Fruit fly (Drosophila melanogaster) whole organism, pupa: Measurements from ENCODE around the gene CG34273.

Source experiments
- CG10348 ChIP-seq: fragments of 200-800 bp; sonication (Bioruptor generic); IDR thresholded peaks from 2 replicates; pipeline ENCODE4 v1.3.6; 2022; ENCODE audit warnings: missing biosample characterization, missing genetic modification characterization
- CG12605 ChIP-seq: fragments of 200-800 bp; sonication (Bioruptor generic); IDR thresholded peaks from 2 replicates; pipeline ENCODE4 v1.3.6; 2022; ENCODE audit warnings: missing biosample characterization, missing genetic modification characterization
- CG13204 ChIP-seq: fragments of 200-800 bp; sonication (Bioruptor generic); optimal IDR thresholded peaks from 2 replicates; lab custom pipeline; 2018; ENCODE audit warnings: missing biosample characterization, mild to moderate bottlenecking, missing genetic modification characterization, moderate library complexity
- CG14655 ChIP-seq: fragments of 200-800 bp; sonication (Bioruptor generic); optimal IDR thresholded peaks from 3 replicates; lab custom pipeline; 2017; ENCODE audit warnings: mild to moderate bottlenecking, missing biosample characterization, missing genetic modification reagents, missing genetic modification characterization
- CG15710 ChIP-seq: fragments of 200-800 bp; sonication (Bioruptor generic); optimal IDR thresholded peaks from 2 replicates; lab custom pipeline; 2018; ENCODE audit warnings: missing biosample characterization, mild to moderate bottlenecking, missing genetic modification characterization, moderate library complexity
- CG17806 ChIP-seq: fragments of 200-800 bp; sonication (Bioruptor generic); optimal IDR thresholded peaks from 2 replicates; lab custom pipeline; 2018; ENCODE audit warnings: missing biosample characterization, mild to moderate bottlenecking, missing genetic modification characterization, moderate library complexity
- CG32121 ChIP-seq: fragments of 200-800 bp; sonication (Bioruptor generic); IDR thresholded peaks from 2 replicates; pipeline ENCODE4 v1.3.6; 2022; ENCODE audit warnings: missing biosample characterization, missing genetic modification characterization
- CG34367 ChIP-seq: fragments of 200-800 bp; sonication (Bioruptor generic); optimal IDR thresholded peaks from 2 replicates; lab custom pipeline; 2018; ENCODE audit warnings: missing biosample characterization, mild to moderate bottlenecking, missing genetic modification characterization
- CG4496 ChIP-seq: fragments of 200-800 bp; sonication (Bioruptor generic); IDR thresholded peaks from 3 replicates; pipeline ENCODE4 v1.3.6; 2022; ENCODE audit warnings: missing biosample characterization, missing genetic modification characterization
- CG8159 ChIP-seq: fragments of 200-800 bp; sonication (Bioruptor generic); optimal IDR thresholded peaks from 3 replicates; lab custom pipeline; 2018; ENCODE audit warnings: missing biosample characterization, mild to moderate bottlenecking, missing genetic modification characterization, moderate library complexity
- CG8301 ChIP-seq: fragments of 200-800 bp; sonication (Bioruptor generic); optimal IDR thresholded peaks from 2 replicates; lab custom pipeline; 2018; ENCODE audit warnings: missing biosample characterization, mild to moderate bottlenecking, missing genetic modification characterization
- CG9948 ChIP-seq: fragments of 200-800 bp; sonication (Bioruptor generic); optimal IDR thresholded peaks from 2 replicates; lab custom pipeline; 2018; ENCODE audit warnings: missing biosample characterization, mild to moderate bottlenecking, missing genetic modification characterization, moderate library complexity
- D1 ChIP-seq: fragments of 200-800 bp; sonication (Bioruptor generic); optimal IDR thresholded peaks from 2 replicates; lab custom pipeline; 2018; ENCODE audit warnings: missing biosample characterization, mild to moderate bottlenecking, missing genetic modification characterization, moderate library complexity
- EcR ChIP-seq: fragments of 200-800 bp; sonication (Bioruptor generic); optimal IDR thresholded peaks from 3 replicates; lab custom pipeline; 2019; ENCODE audit warnings: missing biosample characterization, missing genetic modification characterization, mild to moderate bottlenecking, moderate library complexity, missing genetic modification reagents
- Ets98B ChIP-seq: fragments of 200-800 bp; sonication (Bioruptor generic); IDR thresholded peaks from 2 replicates; pipeline ENCODE4 v1.3.6; 2022; ENCODE audit warnings: missing biosample characterization, missing genetic modification characterization
- Pif1A ChIP-seq: fragments of 200-800 bp; sonication (Bioruptor generic); optimal IDR thresholded peaks from 3 replicates; lab custom pipeline; 2016; ENCODE audit warnings: missing biosample characterization, missing genetic modification characterization
- Pif1B ChIP-seq: fragments of 200-800 bp; sonication (Bioruptor generic); optimal IDR thresholded peaks from 3 replicates; lab custom pipeline; 2016; ENCODE audit warnings: missing biosample characterization, missing genetic modification characterization
- Snoo ChIP-seq: fragments of 200-800 bp; sonication (Bioruptor generic); optimal IDR thresholded peaks from 3 replicates; lab custom pipeline; 2017; ENCODE audit warnings: missing biosample characterization, mild to moderate bottlenecking, missing genetic modification characterization, inconsistent platforms
- fd96Ca ChIP-seq: fragments of 200-800 bp; sonication (Bioruptor generic); IDR thresholded peaks from 3 replicates; pipeline ENCODE4 v1.3.6; 2022; ENCODE audit warnings: missing biosample characterization, missing genetic modification characterization
- gl ChIP-seq: fragments of 200-800 bp; sonication (Bioruptor generic); optimal IDR thresholded peaks from 2 replicates; lab custom pipeline; 2018; ENCODE audit warnings: missing biosample characterization, mild to moderate bottlenecking, missing genetic modification characterization
- rn ChIP-seq: fragments of 200-800 bp; sonication (Bioruptor generic); IDR thresholded peaks from 2 replicates; pipeline ENCODE4 v1.3.6; 2022; ENCODE audit warnings: missing biosample characterization, missing genetic modification characterization

Gene CG34273

dm6 chr3R:14477877-14478437 lies 38.9 kb upstream of the CG34273 start:
- TF ChIP-seq CG8301 (tag; lab: Kevin White, UChicago), result no peak
- TF ChIP-seq, all 21 proteins: peak for 0

dm6 chr3R:14478438-14479033 lies 38.3 kb upstream of the CG34273 start:
- peak; percentile 26 for TF ChIP-seq CG14655 (GFP tag; lab: Kevin White, UChicago)
- TF ChIP-seq CG8301 (tag; lab: Kevin White, UChicago), result peak; percentile 27
- TF ChIP-seq CG8159 (tag; lab: Kevin White, UChicago), result peak; percentile 12
- TF ChIP-seq CG17806 (tag; lab: Kevin White, UChicago), result peak; percentile 24
- TF ChIP-seq CG9948 (tag; lab: Kevin White, UChicago), result peak; percentile 36
- TF ChIP-seq CG32121 (GFP tag; lab: Robert Waterston, UW), result no peak

dm6 chr3R:14479623-14480194 lies 37.1 kb upstream of the CG34273 start:
- peak; percentile 6 for TF ChIP-seq EcR (GFP tag; lab: Kevin White, UChicago)
- no peak for TF ChIP-seq CG17806 (tag; lab: Kevin White, UChicago)
- no peak for TF ChIP-seq Pif1B (GFP tag; lab: Kevin White, UChicago)
- TF ChIP-seq, all 21 proteins: peak for 1

- TF ChIP-seq CG8159 (tag; lab: Kevin White, UChicago), result no peak
- no peak for TF ChIP-seq CG8301 (tag; lab: Kevin White, UChicago)
- no peak for TF ChIP-seq CG34367 (tag; lab: Kevin White, UChicago)
- TF ChIP-seq CG12605 (GFP tag; lab: Robert Waterston, UW), result 0 out of 2 replicates have a peak, but pooled peaks have one; percentile 10
- no peak for TF ChIP-seq CG10348 (GFP tag; lab: Robert Waterston, UW)
- TF ChIP-seq CG14655 (GFP tag; lab: Kevin White, UChicago), result no peak
- TF ChIP-seq EcR (GFP tag; lab: Kevin White, UChicago), result peak; percentile 35
- TF ChIP-seq CG32121 (GFP tag; lab: Robert Waterston, UW), result no peak
- no peak for TF ChIP-seq CG15710 (tag; lab: Kevin White, UChicago)
- 0 out of 3 replicates have a peak, but pooled peaks have one; percentile 34 for TF ChIP-seq CG4496 (GFP tag; lab: Robert Waterston, UW)
- TF ChIP-seq D1 (tag; lab: Kevin White, UChicago), result no peak
- TF ChIP-seq Pif1A (GFP tag; lab: Kevin White, UChicago), result no peak
Observed at dm6 chr3R:14481569-14481968, 35.3 kb upstream of the CG34273 start, which contains the start of gene cv-c. Gene cv-c, minus strand, starts transcription at chr3R:14481713.

- no peak for TF ChIP-seq EcR (GFP tag; lab: Kevin White, UChicago)
- TF ChIP-seq CG12605 (GFP tag; lab: Robert Waterston, UW), result no peak
- no peak for TF ChIP-seq Pif1A (GFP tag; lab: Kevin White, UChicago)
- TF ChIP-seq CG4496 (GFP tag; lab: Robert Waterston, UW), result no peak
- no peak for TF ChIP-seq CG13204 (GFP tag; lab: Kevin White, UChicago)
- no peak for TF ChIP-seq rn (GFP tag; lab: Robert Waterston, UW)
- no peak for TF ChIP-seq CG15710 (tag; lab: Kevin White, UChicago)
- no peak for TF ChIP-seq CG34367 (tag; lab: Kevin White, UChicago)
- TF ChIP-seq CG32121 (GFP tag; lab: Robert Waterston, UW), result no peak
- no peak for TF ChIP-seq CG8301 (tag; lab: Kevin White, UChicago)
- TF ChIP-seq gl (tag; lab: Kevin White, UChicago), result no peak
- no peak for TF ChIP-seq CG10348 (GFP tag; lab: Robert Waterston, UW)
- TF ChIP-seq CG14655 (GFP tag; lab: Kevin White, UChicago), result no peak
- TF ChIP-seq CG17806 (tag; lab: Kevin White, UChicago), result no peak
- no peak for TF ChIP-seq CG9948 (tag; lab: Kevin White, UChicago)
Observed at dm6 chr3R:14481977-14482376, 34.9 kb upstream of the CG34273 start.

dm6 chr3R:14482986-14483385 lies 33.9 kb upstream of the CG34273 start:
- TF ChIP-seq Ets98B (GFP tag; lab: Robert Waterston, UW), result no peak
- no peak for TF ChIP-seq CG10348 (GFP tag; lab: Robert Waterston, UW)
- TF ChIP-seq fd96Ca, result no peak
- TF ChIP-seq Pif1A (GFP tag; lab: Kevin White, UChicago), result no peak
- no peak for TF ChIP-seq CG12605 (GFP tag; lab: Robert Waterston, UW)
- TF ChIP-seq CG32121 (GFP tag; lab: Robert Waterston, UW), result no peak
- TF ChIP-seq CG8159 (tag; lab: Kevin White, UChicago), result no peak
- TF ChIP-seq CG8301 (tag; lab: Kevin White, UChicago), result no peak
- no peak for TF ChIP-seq CG4496 (GFP tag; lab: Robert Waterston, UW)
- no peak for TF ChIP-seq Snoo
- TF ChIP-seq gl (tag; lab: Kevin White, UChicago), result no peak
- TF ChIP-seq rn (GFP tag; lab: Robert Waterston, UW), result no peak
- TF ChIP-seq CG15710 (tag; lab: Kevin White, UChicago), result no peak
- no peak for TF ChIP-seq CG14655 (GFP tag; lab: Kevin White, UChicago)
- no peak for TF ChIP-seq D1 (tag; lab: Kevin White, UChicago)
